Worm (Caenorhabditis elegans): ENCODE measurements around the gene R12A1.3.

The R12A1.3 gene

DNA sequence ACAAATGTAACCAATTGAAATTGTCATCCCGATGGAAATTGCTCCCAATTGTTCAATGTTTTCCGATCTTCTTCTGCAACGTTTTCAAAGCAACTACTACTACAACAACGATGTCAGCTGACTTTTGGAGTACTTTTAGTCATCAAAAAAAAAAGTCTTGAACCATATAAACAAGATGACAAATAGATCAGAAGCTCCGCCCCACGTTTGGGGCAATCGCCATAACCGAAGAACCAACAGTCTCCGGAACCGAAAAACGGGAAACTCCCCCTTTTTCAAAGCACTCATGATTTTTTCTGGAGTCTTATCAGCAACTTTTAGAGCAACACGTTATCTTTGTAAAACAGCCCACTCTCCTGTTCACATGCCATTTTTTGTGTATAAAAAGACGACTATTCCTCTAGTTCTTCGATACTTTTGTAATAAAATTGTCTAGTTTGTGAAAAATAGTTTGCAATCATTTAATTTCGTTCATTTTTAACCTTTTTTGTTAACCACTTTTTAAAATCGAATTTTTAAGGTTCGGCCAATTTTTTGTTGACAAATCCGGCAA is 33.9 kb upstream of the R12A1.3 start (continued):
- TF ChIP-seq dmd-6 (GFP tag; IDR thresholded peaks at IDR 0.05) (peak; percentile 81), zip-2 (tag; optimal IDR thresholded peaks at IDR 0.05) (no peak)

ce11 chrV:1456614-1457013 is 31.0 kb upstream of the R12A1.3 start:
- TF ChIP-seq rbr-2 (tag; optimal IDR thresholded peaks at IDR 0.05) (no peak), ceh-20 (GFP tag; IDR thresholded peaks at IDR 0.05) (no peak), nhr-11 (tag; optimal IDR thresholded peaks at IDR 0.05) (no peak), set-16 (GFP tag; IDR thresholded peaks at IDR 0.05) (no peak), attf-4 (tag; optimal IDR thresholded peaks at IDR 0.05) (no peak), gei-8 (GFP tag; optimal IDR thresholded peaks at IDR 0.05) (no peak), nhr-28 (tag; optimal IDR thresholded peaks at IDR 0.05) (peak; percentile 72), dve-1 (tag; optimal IDR thresholded peaks at IDR 0.05; ENCODE audit: insufficient read depth) (peak; percentile 95), mdl-1 (tag; optimal IDR thresholded peaks at IDR 0.05) (peak in 1 of 2 experiments; percentile 3), snpc-4 (tag; optimal IDR thresholded peaks at IDR 0.05) (no peak), ces-1 (GFP tag; optimal IDR thresholded peaks at IDR 0.05) (no peak), fos-1 (tag; optimal IDR thresholded peaks at IDR 0.05) (no peak), ztf-7 (tag; optimal IDR thresholded peaks at IDR 0.05) (no peak), ceh-62 (tag; optimal IDR thresholded peaks at IDR 0.05) (no peak), Y5F2A.4 (GFP tag; optimal IDR thresholded peaks at IDR 0.05) (no peak), nhr-76 (tag; optimal IDR thresholded peaks at IDR 0.05) (no peak), F26F4.8 (GFP tag; conservative IDR thresholded peaks at IDR 0.05) (no peak), lin-15B (tag; optimal IDR thresholded peaks at IDR 0.05) (no peak), unc-39 (tag; optimal IDR thresholded peaks at IDR 0.05) (no peak), ceh-44 (GFP tag; IDR thresholded peaks at IDR 0.05) (no peak), mep-1 (tag; optimal IDR thresholded peaks at IDR 0.05) (no peak), unc-130 (GFP tag; optimal IDR thresholded peaks at IDR 0.05) (no peak), ceh-82 (tag; optimal IDR thresholded peaks at IDR 0.05) (no peak), zip-2 (tag; optimal IDR thresholded peaks at IDR 0.05) (no peak), skn-1 (tag; optimal IDR thresholded peaks at IDR 0.05) (no peak), tra-1 (GFP tag; IDR thresholded peaks at IDR 0.05) (peak; percentile 34; the same call in 1 of the 2 replicates), D1046.2 (GFP tag; IDR thresholded peaks at IDR 0.05) (no peak), nhr-10 (tag; optimal IDR thresholded peaks at IDR 0.05) (peak; percentile 64), nhr-42 (GFP tag; IDR thresholded peaks at IDR 0.05) (no peak), nhr-77 (tag; optimal IDR thresholded peaks at IDR 0.05) (peak; percentile 89), hlh-11 (tag; optimal IDR thresholded peaks at IDR 0.05) (peak; percentile 77), spr-3 (GFP tag; optimal IDR thresholded peaks at IDR 0.05) (no peak), daf-8 (GFP tag; IDR thresholded peaks at IDR 0.05) (no peak), daf-12 (tag; optimal IDR thresholded peaks at IDR 0.05) (no peak), madf-5 (GFP tag; IDR thresholded peaks at IDR 0.05) (no peak), lsy-2 (tag; optimal IDR thresholded peaks at IDR 0.05) (peak in 1 of 2 experiments; percentile 22), zag-1 (tag; optimal IDR thresholded peaks at IDR 0.05) (no peak), lir-3 (tag; optimal IDR thresholded peaks at IDR 0.05) (no peak), ztf-11 (tag; optimal IDR thresholded peaks at IDR 0.05) (no peak), T26A8.4 (GFP tag; IDR thresholded peaks at IDR 0.05) (no peak), jun-1 (tag; optimal IDR thresholded peaks at IDR 0.05) (no peak), unc-62 (GFP tag; optimal IDR thresholded peaks at IDR 0.05 in 1 of 2) (no peak), unc-62 (tag; optimal IDR thresholded peaks at IDR 0.05) (no peak), pqm-1 (tag; optimal IDR thresholded peaks at IDR 0.05) (no peak), Y105C5A.15 (GFP tag; IDR thresholded peaks at IDR 0.05) (no peak), lin-1 (GFP tag; IDR thresholded peaks at IDR 0.05) (no peak), R02D3.7 (tag; optimal IDR thresholded peaks at IDR 0.05) (no peak), ama-1 (optimal IDR thresholded peaks at IDR 0.05) (no peak), Y75B8A.6 (GFP tag; IDR thresholded peaks at IDR 0.05) (no peak), arid-1 (GFP tag; conservative IDR thresholded peaks at IDR 0.05) (no peak), aha-1 (tag) (no peak), lin-39 (tag; optimal IDR thresholded peaks at IDR 0.05) (no peak)
